Worm (Caenorhabditis elegans) whole organism, L1 larva: ENCODE results near the gene F41E6.17.

ENCODE experiments used
- C04F5.9 ChIP-seq: sonication (generic microtip); optimal IDR thresholded peaks from 2 replicates; lab custom pipeline; 2016; ENCODE audit warnings: missing genetic modification characterization, missing compliant biosample characterization
- C16A3.4 ChIP-seq: fragments of 150-350 bp; optimal IDR thresholded peaks from 2 replicates; lab custom pipeline; 2014; ENCODE audit warnings: missing biosample characterization, missing genetic modification characterization
- C34B4.2 ChIP-seq: sonication (generic microtip); optimal IDR thresholded peaks from 2 replicates; lab custom pipeline; 2017; ENCODE audit warnings: mild to moderate bottlenecking, missing genetic modification characterization, missing compliant biosample characterization
- Y116A8C.19 ChIP-seq: sonication (generic microtip); optimal IDR thresholded peaks from 2 replicates; lab custom pipeline; 2016; ENCODE audit warnings: missing compliant biosample characterization, missing genetic modification characterization, borderline replicate concordance
- alr-1 ChIP-seq: fragments of 200-800 bp; sonication (Bioruptor generic); optimal IDR thresholded peaks from 2 replicates; lab custom pipeline; 2018; ENCODE audit warnings: borderline replicate concordance, mild to moderate bottlenecking, missing genetic modification characterization, missing compliant biosample characterization
- ama-1 ChIP-seq: fragments of 150-350 bp; optimal IDR thresholded peaks from 2 replicates; lab custom pipeline; 2014
- blmp-1 ChIP-seq: fragments of 150-350 bp; optimal IDR thresholded peaks from 2 replicates; lab custom pipeline; 2014; ENCODE audit warnings: missing biosample characterization, missing genetic modification characterization
- ceh-63 ChIP-seq: fragments of 200-800 bp; sonication (Bioruptor generic); optimal IDR thresholded peaks from 2 replicates; lab custom pipeline; 2018; ENCODE audit warnings: mild to moderate bottlenecking, missing genetic modification characterization, missing compliant biosample characterization
- ceh-8 ChIP-seq: fragments of 200-800 bp; sonication (Bioruptor generic); optimal IDR thresholded peaks from 2 replicates; lab custom pipeline; 2018; ENCODE audit warnings: mild to moderate bottlenecking, missing genetic modification characterization, moderate library complexity, missing compliant biosample characterization
- ceh-82 ChIP-seq, 3 experiments: fragments of 150-350 bp in 1 of 3; sonication (generic microtip) in 2 of 3; optimal IDR thresholded peaks; 2 replicates each; lab custom pipeline; 2014 to 2017; ENCODE audit warnings: missing biosample characterization in 3 of 3, missing genetic modification characterization in 3 of 3
- ceh-90 ChIP-seq: sonication (generic microtip); optimal IDR thresholded peaks from 2 replicates; lab custom pipeline; 2016; ENCODE audit warnings: missing genetic modification characterization, missing compliant biosample characterization
- dsc-1 ChIP-seq: sonication (generic microtip); optimal IDR thresholded peaks from 2 replicates; lab custom pipeline; 2016; ENCODE audit warnings: mild to moderate bottlenecking, missing genetic modification characterization, missing compliant biosample characterization
- efl-1 ChIP-seq, 4 experiments: fragments of 150-350 bp; optimal IDR thresholded peaks in 3 of 4; peaks in 1 of 4; 1 replicate in 1 of 4; 2 replicates in 3 of 4; lab custom pipeline; 2014; ENCODE audit warnings: missing biosample characterization in 2 of 4, missing genetic modification characterization in 2 of 4, missing genetic modification reagents in 2 of 4
- egl-13 ChIP-seq: sonication (generic microtip); optimal IDR thresholded peaks from 2 replicates; lab custom pipeline; 2016; ENCODE audit warnings: missing genotype, missing genetic modification reagents, missing genetic modification characterization, missing compliant biosample characterization
- egl-27 ChIP-seq, 2 experiments: fragments of 150-350 bp in 1 of 2; sonication (generic microtip); optimal IDR thresholded peaks; 3 replicates each; lab custom pipeline; 2017 to 2018; ENCODE audit warnings: missing biosample characterization in 2 of 2, missing genetic modification characterization in 2 of 2, missing genetic modification reagents in 2 of 2
- elt-2 ChIP-seq: sonication (generic microtip); optimal IDR thresholded peaks from 2 replicates; lab custom pipeline; 2016; ENCODE audit warnings: missing genetic modification characterization, mild to moderate bottlenecking, inconsistent platforms, missing compliant biosample characterization, missing genetic modification reagents
- elt-3 ChIP-seq, 6 experiments: fragments of 150-350 bp in 1 of 6; sonication (generic microtip); optimal IDR thresholded peaks; 2 replicates each; lab custom pipeline; 2017 to 2018; ENCODE audit warnings: missing biosample characterization in 6 of 6, missing genetic modification characterization in 6 of 6, inconsistent platforms in 1 of 6
- ets-5 ChIP-seq: fragments of 200-800 bp; sonication (Bioruptor generic); IDR thresholded peaks from 2 replicates; pipeline ENCODE4 v1.3.6; 2022; ENCODE audit warnings: missing genetic modification characterization, missing compliant biosample characterization
- fkh-10 ChIP-seq: sonication (generic microtip); optimal IDR thresholded peaks from 2 replicates; lab custom pipeline; 2017; ENCODE audit warnings: missing biosample characterization, missing genetic modification reagents, missing genetic modification characterization
- fkh-4 ChIP-seq: sonication (generic microtip); optimal IDR thresholded peaks from 2 replicates; lab custom pipeline; 2016; ENCODE audit warnings: missing compliant biosample characterization, missing genetic modification characterization, borderline replicate concordance
- fkh-8 ChIP-seq: sonication (generic microtip); optimal IDR thresholded peaks from 2 replicates; lab custom pipeline; 2016; ENCODE audit warnings: mild to moderate bottlenecking, missing genetic modification characterization, missing compliant biosample characterization
- fos-1 ChIP-seq: fragments of 150-350 bp; optimal IDR thresholded peaks from 2 replicates; lab custom pipeline; 2014; ENCODE audit warnings: missing biosample characterization, missing genetic modification characterization
- grh-1 ChIP-seq: fragments of 200-800 bp; sonication (Bioruptor generic); IDR thresholded peaks from 2 replicates; pipeline ENCODE4 v1.3.6; 2022; ENCODE audit warnings: missing genetic modification reagents, missing genetic modification characterization, missing compliant biosample characterization
- isw-1 ChIP-seq: fragments of 200-800 bp; sonication (Bioruptor generic); IDR thresholded peaks from 2 replicates; pipeline ENCODE4 v1.3.6; 2022; ENCODE audit warnings: missing genetic modification characterization, missing compliant biosample characterization
- jun-1 ChIP-seq: fragments of 150-350 bp; optimal IDR thresholded peaks from 2 replicates; lab custom pipeline; 2014; ENCODE audit warnings: missing biosample characterization, missing genetic modification reagents, missing genetic modification characterization
- lin-13 ChIP-seq: fragments of 150-350 bp; optimal IDR thresholded peaks from 2 replicates; lab custom pipeline; 2014; ENCODE audit warnings: missing biosample characterization, missing genetic modification reagents, missing genetic modification characterization
- lin-14 ChIP-seq: fragments of 200-800 bp; sonication (Bioruptor generic); optimal IDR thresholded peaks from 2 replicates; lab custom pipeline; 2018; ENCODE audit warnings: mild to moderate bottlenecking, missing genetic modification characterization, moderate library complexity, missing compliant biosample characterization
- lin-15B ChIP-seq: fragments of 150-350 bp; sonication (generic microtip); optimal IDR thresholded peaks from 3 replicates; lab custom pipeline; 2014; ENCODE audit warnings: missing biosample characterization, missing genetic modification characterization
- lin-39 ChIP-seq: fragments of 150-350 bp; optimal IDR thresholded peaks from 2 replicates; lab custom pipeline; 2014; ENCODE audit warnings: missing biosample characterization, missing genetic modification reagents, missing genetic modification characterization
- lsy-2 ChIP-seq, 2 experiments: fragments of 150-350 bp; optimal IDR thresholded peaks; 2 replicates each; lab custom pipeline; 2014; ENCODE audit warnings: missing biosample characterization in 2 of 2, missing genetic modification characterization in 2 of 2
- mab-9 ChIP-seq: fragments of 200-800 bp; sonication (Bioruptor generic); IDR thresholded peaks from 2 replicates; pipeline ENCODE4 v1.3.6; 2022; ENCODE audit warnings: missing genetic modification reagents, missing genetic modification characterization, missing compliant biosample characterization
- mdl-1 ChIP-seq, 2 experiments: fragments of 150-350 bp; optimal IDR thresholded peaks; 2 replicates each; lab custom pipeline; 2014 to 2017; ENCODE audit warnings: missing biosample characterization in 2 of 2, missing genetic modification characterization in 2 of 2, inconsistent platforms in 1 of 2
- mef-2 ChIP-seq: fragments of 150-350 bp; optimal IDR thresholded peaks from 2 replicates; lab custom pipeline; 2014; ENCODE audit warnings: missing biosample characterization, missing genetic modification characterization
- nhr-11 ChIP-seq: fragments of 150-350 bp; optimal IDR thresholded peaks from 2 replicates; lab custom pipeline; 2014; ENCODE audit warnings: missing biosample characterization, missing genetic modification characterization
- nhr-28 ChIP-seq: fragments of 150-350 bp; optimal IDR thresholded peaks from 2 replicates; lab custom pipeline; 2014; ENCODE audit warnings: missing biosample characterization, missing genetic modification characterization
- nhr-71 ChIP-seq: sonication (generic microtip); optimal IDR thresholded peaks from 2 replicates; lab custom pipeline; 2016; ENCODE audit warnings: mild to moderate bottlenecking, missing genetic modification characterization, moderate library complexity, missing compliant biosample characterization
- nhr-77 ChIP-seq: fragments of 150-350 bp; optimal IDR thresholded peaks from 2 replicates; lab custom pipeline; 2014; ENCODE audit warnings: missing biosample characterization, missing genetic modification characterization
- nhr-84 ChIP-seq: sonication (generic microtip); optimal IDR thresholded peaks from 2 replicates; lab custom pipeline; 2017; ENCODE audit warnings: missing biosample characterization, missing genetic modification characterization
- nhr-85 ChIP-seq: sonication (generic microtip); peaks from one replicate; lab custom pipeline; 2016; ENCODE audit warnings: missing genetic modification characterization, inconsistent platforms, missing compliant biosample characterization
- nhr-90 ChIP-seq: sonication (generic microtip); optimal IDR thresholded peaks from 2 replicates; lab custom pipeline; 2016; ENCODE audit warnings: mild to moderate bottlenecking, missing genetic modification characterization, missing compliant biosample characterization; ENCODE audit not compliant: poor library complexity
- pag-3 ChIP-seq: sonication (generic microtip); optimal IDR thresholded peaks from 2 replicates; lab custom pipeline; 2017; ENCODE audit warnings: missing genetic modification characterization, mild to moderate bottlenecking, missing compliant biosample characterization, antibody characterized with exemption, borderline replicate concordance; ENCODE audit not compliant: insufficient read depth
- rnt-1 ChIP-seq: sonication (generic microtip); optimal IDR thresholded peaks from 2 replicates; lab custom pipeline; 2016; ENCODE audit warnings: mild to moderate bottlenecking, missing genetic modification characterization, moderate library complexity, missing compliant biosample characterization
- snpc-4 ChIP-seq: fragments of 150-350 bp; optimal IDR thresholded peaks from 2 replicates; lab custom pipeline; 2014; ENCODE audit warnings: missing biosample characterization, missing genetic modification characterization
- sox-4 ChIP-seq: sonication (generic microtip); optimal IDR thresholded peaks from 2 replicates; lab custom pipeline; 2016; ENCODE audit warnings: missing genetic modification characterization, missing compliant biosample characterization
- sptf-1 ChIP-seq: fragments of 150-350 bp; optimal IDR thresholded peaks from 2 replicates; lab custom pipeline; 2014; ENCODE audit warnings: missing biosample characterization, missing genetic modification characterization
- swsn-7 ChIP-seq: sonication (generic microtip); optimal IDR thresholded peaks from 2 replicates; lab custom pipeline; 2016; ENCODE audit warnings: missing genetic modification characterization, missing compliant biosample characterization
- unc-130 ChIP-seq: fragments of 150-350 bp; optimal IDR thresholded peaks from 2 replicates; lab custom pipeline; 2017; ENCODE audit warnings: missing biosample characterization, missing genetic modification characterization, inconsistent platforms
- unc-62 ChIP-seq: fragments of 150-350 bp; optimal IDR thresholded peaks from 2 replicates; lab custom pipeline; 2014; ENCODE audit warnings: missing biosample characterization, missing genetic modification reagents, missing genetic modification characterization
- vab-15 ChIP-seq: sonication (generic microtip); optimal IDR thresholded peaks from 2 replicates; lab custom pipeline; 2017; ENCODE audit warnings: missing genotype, mild to moderate bottlenecking, missing genetic modification characterization, missing compliant biosample characterization
- xbp-1 ChIP-seq: sonication (generic microtip); optimal IDR thresholded peaks from 2 replicates; lab custom pipeline; 2016; ENCODE audit warnings: missing genetic modification characterization, missing compliant biosample characterization
- zag-1 ChIP-seq: fragments of 150-350 bp; optimal IDR thresholded peaks from 2 replicates; lab custom pipeline; 2014; ENCODE audit warnings: missing biosample characterization, missing genetic modification characterization
- ztf-11 ChIP-seq, 2 experiments: sonication (generic microtip); optimal IDR thresholded peaks; 2 replicates each; lab custom pipeline; 2016 to 2017; ENCODE audit warnings: missing genetic modification characterization in 2 of 2, missing biosample characterization in 1 of 2, missing compliant biosample characterization in 1 of 2
- ztf-4 ChIP-seq: fragments of 150-350 bp; optimal IDR thresholded peaks from 2 replicates; lab custom pipeline; 2014; ENCODE audit warnings: missing biosample characterization, missing genetic modification characterization

Gene F41E6.17

ce11 chrV:8607353-8607850 lies 16.5 kb upstream of the F41E6.17 start, which contains the start of gene smk-1:
Gene smk-1, plus strand, starts transcription at chrV:8607800.
- TF ChIP-seq isw-1 (GFP tag; lab: Robert Waterston, UW) (no peak), vab-15 (tag; lab: Kevin White, UChicago) (no peak), sox-4 (tag; lab: Kevin White, UChicago) (no peak), C04F5.9 (tag; lab: Kevin White, UChicago) (no peak), fkh-8 (no peak), fkh-10 (GFP tag; lab: Kevin White, UChicago) (no peak), lin-14 (peak; percentile 67), C34B4.2 (tag; lab: Kevin White, UChicago) (no peak), Y116A8C.19 (tag; lab: Kevin White, UChicago) (no peak), fos-1 (no peak), sptf-1 (tag; lab: Kevin White, UChicago) (no peak), ets-5 (GFP tag; lab: Robert Waterston, UW) (no peak), alr-1 (tag; lab: Kevin White, UChicago) (no peak), unc-130 (tag; lab: Kevin White, UChicago) (no peak), nhr-11 (tag; lab: Kevin White, UChicago) (no peak), nhr-77 (tag; lab: Kevin White, UChicago) (no peak), nhr-90 (tag; lab: Kevin White, UChicago) (peak; percentile 23), ceh-90 (tag; lab: Kevin White, UChicago) (no peak), ama-1 (lab: Kevin White, UChicago) (no peak), efl-1 (optimal IDR thresholded peaks at IDR 0.05; lab: Kevin White, UChicago) (no peak), efl-1 (GFP tag; optimal IDR thresholded peaks at IDR 0.05 in 1 of 2; lab: Kevin White, UChicago) (no peak), nhr-84 (tag; lab: Kevin White, UChicago) (no peak), rnt-1 (tag; lab: Kevin White, UChicago) (no peak), pag-3 (no peak), ceh-82 (tag; optimal IDR thresholded peaks at IDR 0.05; lab: Kevin White, UChicago) (no peak), zag-1 (tag; lab: Kevin White, UChicago) (no peak), nhr-71 (tag; lab: Kevin White, UChicago) (peak; percentile 45), fkh-4 (tag; lab: Kevin White, UChicago) (no peak), blmp-1 (tag; lab: Kevin White, UChicago) (peak; percentile 85), mab-9 (no peak), ceh-8 (GFP tag; lab: Kevin White, UChicago) (no peak), mef-2 (tag; lab: Kevin White, UChicago) (no peak), ztf-4 (tag; lab: Kevin White, UChicago) (no peak), egl-27 (tag; optimal IDR thresholded peaks at IDR 0.05; lab: Kevin White, UChicago) (no peak), grh-1 (GFP tag; lab: Robert Waterston, UW) (no peak), swsn-7 (peak; percentile 3), egl-13 (tag; lab: Kevin White, UChicago) (no peak), lin-39 (tag; lab: Kevin White, UChicago) (no peak), mdl-1 (tag; optimal IDR thresholded peaks at IDR 0.05; lab: Kevin White, UChicago) (peak in 1 of 2 experiments; percentile 11), elt-2 (tag; lab: Kevin White, UChicago) (no peak), lin-15B (no peak), jun-1 (tag; lab: Kevin White, UChicago) (no peak), nhr-85 (tag; lab: Kevin White, UChicago) (peak; percentile 77), unc-62 (no peak), nhr-28 (tag; lab: Kevin White, UChicago) (no peak), lin-13 (GFP tag; lab: Kevin White, UChicago) (no peak), xbp-1 (no peak), elt-3 (tag; optimal IDR thresholded peaks at IDR 0.05; lab: Kevin White, UChicago) (peak in 3 of 6 experiments; percentile 9 to 79 (median 12)), ztf-11 (tag; optimal IDR thresholded peaks at IDR 0.05; lab: Kevin White, UChicago) (no peak), snpc-4 (tag; lab: Kevin White, UChicago) (no peak), ceh-63 (no peak), C16A3.4 (tag; lab: Kevin White, UChicago) (no peak), lsy-2 (tag; optimal IDR thresholded peaks at IDR 0.05; lab: Kevin White, UChicago) (peak in 1 of 2 experiments; percentile 18), dsc-1 (tag; lab: Kevin White, UChicago) (no peak)
